Worm (Caenorhabditis elegans) whole organism, L2 larva: ENCODE measurements around the gene F28G4.3.

Experiments
- elt-3 ChIP-seq: sonication (generic microtip); optimal IDR thresholded peaks from 2 replicates; lab custom pipeline; 2017; ENCODE audit warnings: missing biosample characterization, missing genetic modification characterization
- nhr-11 ChIP-seq: fragments of 150-350 bp; optimal IDR thresholded peaks from 2 replicates; lab custom pipeline; 2014; ENCODE audit warnings: missing biosample characterization, missing genetic modification characterization
- nhr-237 ChIP-seq: fragments of 150-350 bp; optimal IDR thresholded peaks from 2 replicates; lab custom pipeline; 2014; ENCODE audit warnings: missing biosample characterization, missing genetic modification characterization
- unc-62 ChIP-seq: fragments of 150-350 bp; optimal IDR thresholded peaks from 2 replicates; lab custom pipeline; 2014; ENCODE audit warnings: missing biosample characterization, missing genetic modification reagents, missing genetic modification characterization
- ztf-11 ChIP-seq: sonication (generic microtip); optimal IDR thresholded peaks from 2 replicates; lab custom pipeline; 2017; ENCODE audit warnings: missing biosample characterization, missing genetic modification characterization

DNA sequence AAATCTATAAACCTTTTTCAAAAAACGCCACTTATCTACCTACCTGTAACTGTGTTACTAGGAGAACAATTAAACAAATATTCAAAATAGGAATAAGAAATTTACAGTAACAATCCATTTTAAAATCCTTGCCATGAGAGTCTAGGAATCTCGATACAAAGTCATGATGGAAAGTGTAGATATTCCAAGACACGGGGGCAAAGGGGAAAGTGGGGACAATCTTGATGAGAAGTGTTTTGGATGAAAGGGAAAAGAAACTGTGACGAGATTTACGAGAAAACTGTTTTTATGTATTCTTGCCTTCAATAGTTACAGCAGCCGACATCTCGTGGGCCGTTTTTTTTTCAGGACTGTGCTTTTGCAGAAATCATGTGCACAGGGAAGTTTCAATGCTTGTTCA is 5.4 kb downstream of the F28G4.3 start, which contains the start of gene F28G4.2:
- TF ChIP-seq ztf-11 (tag; lab: Kevin White, UChicago): no peak
- no peak for TF ChIP-seq nhr-11 (tag; lab: Kevin White, UChicago)
- no peak for TF ChIP-seq unc-62 (GFP tag; lab: Kevin White, UChicago)
- TF ChIP-seq elt-3 (tag; lab: Kevin White, UChicago): no peak
- TF ChIP-seq nhr-237 (tag; lab: Kevin White, UChicago): no peak
